Fruit fly (Drosophila melanogaster) whole organism, prepupa: ENCODE measurements around the gene apn.
A peak's percentile ranks its signal among the peaks of the same experiment; 100 is the strongest.

Experiments
- Blimp-1 ChIP-seq: fragments of 200-800 bp; sonication (Bioruptor generic); optimal IDR thresholded peaks from 3 replicates; lab custom pipeline; 2017; ENCODE audit warnings: missing biosample characterization, missing genetic modification characterization, mild to moderate bottlenecking, moderate library complexity, missing genetic modification reagents
- CG11762 ChIP-seq: fragments of 200-800 bp; sonication (Bioruptor generic); optimal IDR thresholded peaks from 3 replicates; lab custom pipeline; 2016; ENCODE audit warnings: missing biosample characterization, missing genetic modification characterization; ENCODE audit not compliant: insufficient read depth
- CG1621 ChIP-seq: fragments of 200-800 bp; sonication (Bioruptor generic); optimal IDR thresholded peaks from 3 replicates; lab custom pipeline; 2018; ENCODE audit warnings: missing biosample characterization, mild to moderate bottlenecking, missing genetic modification characterization
- CG32006 ChIP-seq: fragments of 200-800 bp; sonication (Bioruptor generic); optimal IDR thresholded peaks from 3 replicates; lab custom pipeline; 2017; ENCODE audit warnings: missing biosample characterization, mild to moderate bottlenecking, missing genetic modification characterization
- CG34406 ChIP-seq: fragments of 200-800 bp; sonication (Bioruptor generic); optimal IDR thresholded peaks from 3 replicates; lab custom pipeline; 2016; ENCODE audit warnings: missing biosample characterization, missing genetic modification characterization
- CG4318 ChIP-seq: fragments of 200-800 bp; sonication (Bioruptor generic); optimal IDR thresholded peaks from 3 replicates; lab custom pipeline; 2017; ENCODE audit warnings: missing biosample characterization, mild to moderate bottlenecking, missing genetic modification characterization
- CG6808 ChIP-seq: fragments of 200-800 bp; sonication (Bioruptor generic); optimal IDR thresholded peaks from 3 replicates; lab custom pipeline; 2017; ENCODE audit warnings: missing biosample characterization, missing genetic modification characterization, mild to moderate bottlenecking, moderate library complexity, missing genetic modification reagents
- CG8119 ChIP-seq: fragments of 200-800 bp; sonication (Bioruptor generic); IDR thresholded peaks from 3 replicates; pipeline ENCODE4 v1.3.6; 2022; ENCODE audit warnings: missing biosample characterization, missing genetic modification characterization
- CG9139 ChIP-seq: fragments of 200-800 bp; sonication (Bioruptor generic); optimal IDR thresholded peaks from 3 replicates; lab custom pipeline; 2017; ENCODE audit warnings: missing biosample characterization, mild to moderate bottlenecking, missing genetic modification characterization
- Eip75B ChIP-seq: fragments of 200-800 bp; sonication (Bioruptor generic); optimal IDR thresholded peaks from 3 replicates; lab custom pipeline; 2016; ENCODE audit warnings: missing biosample characterization, missing genetic modification characterization
- Eip93F ChIP-seq: fragments of 200-800 bp; sonication (Bioruptor generic); optimal IDR thresholded peaks from 2 replicates; lab custom pipeline; 2016; ENCODE audit warnings: missing biosample characterization, mild to moderate bottlenecking, missing genetic modification characterization
- Ets96B ChIP-seq: fragments of 200-800 bp; optimal IDR thresholded peaks from 2 replicates; lab custom pipeline; 2019; ENCODE audit warnings: missing biosample characterization, mild to moderate bottlenecking, missing genetic modification characterization, moderate library complexity
- Hr39 ChIP-seq: fragments of 200-800 bp; sonication (Bioruptor generic); optimal IDR thresholded peaks from 2 replicates; lab custom pipeline; 2016; ENCODE audit warnings: missing biosample characterization, missing genetic modification characterization
- Hr4 ChIP-seq: fragments of 200-800 bp; sonication (Bioruptor generic); optimal IDR thresholded peaks from 3 replicates; lab custom pipeline; 2016; ENCODE audit warnings: missing biosample characterization, missing genetic modification characterization
- Met ChIP-seq: fragments of 200-800 bp; sonication (Bioruptor generic); optimal IDR thresholded peaks from 3 replicates; lab custom pipeline; 2016; ENCODE audit warnings: missing biosample characterization, missing genetic modification characterization
- OdsH ChIP-seq: fragments of 200-800 bp; sonication (Bioruptor generic); optimal IDR thresholded peaks from 3 replicates; lab custom pipeline; 2016; ENCODE audit warnings: missing biosample characterization, missing genetic modification characterization
- Sox15 ChIP-seq: fragments of 200-800 bp; sonication (Bioruptor generic); optimal IDR thresholded peaks from 3 replicates; lab custom pipeline; 2016; ENCODE audit warnings: missing biosample characterization, missing genetic modification characterization
- acj6 ChIP-seq: fragments of 200-800 bp; sonication (Bioruptor generic); optimal IDR thresholded peaks from 3 replicates; lab custom pipeline; 2016; ENCODE audit warnings: missing biosample characterization, missing genetic modification characterization
- cyc ChIP-seq: fragments of 200-800 bp; sonication (Bioruptor generic); optimal IDR thresholded peaks from 3 replicates; lab custom pipeline; 2016; ENCODE audit warnings: missing biosample characterization, missing genetic modification characterization
- dac ChIP-seq: fragments of 200-800 bp; sonication (Bioruptor generic); optimal IDR thresholded peaks from 2 replicates; lab custom pipeline; 2017; ENCODE audit warnings: missing biosample characterization, mild to moderate bottlenecking, missing genetic modification characterization
- esn ChIP-seq: fragments of 200-800 bp; sonication (Bioruptor generic); optimal IDR thresholded peaks from 2 replicates; lab custom pipeline; 2016; ENCODE audit warnings: missing biosample characterization, mild to moderate bottlenecking, missing genetic modification characterization, moderate library complexity
- fd59A ChIP-seq: fragments of 200-800 bp; sonication (Bioruptor generic); optimal IDR thresholded peaks from 2 replicates; lab custom pipeline; 2017; ENCODE audit warnings: missing biosample characterization, mild to moderate bottlenecking, missing genetic modification characterization, missing genetic modification reagents
- lz ChIP-seq: fragments of 200-800 bp; sonication (Bioruptor generic); optimal IDR thresholded peaks from 3 replicates; lab custom pipeline; 2016; ENCODE audit warnings: missing biosample characterization, missing genetic modification characterization
- net ChIP-seq: fragments of 200-800 bp; sonication (Bioruptor generic); optimal IDR thresholded peaks from 3 replicates; lab custom pipeline; 2016; ENCODE audit warnings: missing biosample characterization, missing genetic modification characterization
- pdm3 ChIP-seq: fragments of 200-800 bp; sonication (Bioruptor generic); optimal IDR thresholded peaks from 3 replicates; lab custom pipeline; 2016; ENCODE audit warnings: missing biosample characterization, missing genetic modification characterization
- ss ChIP-seq, 2 experiments: fragments of 200-800 bp; sonication (Bioruptor generic); optimal IDR thresholded peaks; 2 replicates in 1 of 2; 3 replicates in 1 of 2; lab custom pipeline; 2017 to 2018; ENCODE audit warnings: mild to moderate bottlenecking in 2 of 2, missing biosample characterization in 2 of 2, missing genetic modification characterization in 2 of 2, moderate library complexity in 1 of 2
- svp ChIP-seq: fragments of 200-800 bp; sonication (Bioruptor generic); peaks from one replicate; lab custom pipeline; 2016; ENCODE audit warnings: missing biosample characterization, missing genetic modification characterization
- vri ChIP-seq: fragments of 200-800 bp; sonication (Bioruptor generic); optimal IDR thresholded peaks from 3 replicates; lab custom pipeline; 2016; ENCODE audit warnings: missing biosample characterization, mild to moderate bottlenecking, missing genetic modification characterization

apn gene

dm6 chr3R:13304512-13305069 is 16.0 kb upstream of the apn start (continued):
- peak; percentile 74 for TF ChIP-seq CG1621

dm6 chr3R:13303126-13303525 is 14.5 kb upstream of the apn start, which contains the start of gene CG43208:
TSS of gene CG43208 (plus strand) at chr3R:13303426.
- TF ChIP-seq net (GFP tag; lab: Kevin White, UChicago) = no peak
- TF ChIP-seq Eip75B = no peak
- no peak for TF ChIP-seq fd59A
- TF ChIP-seq CG9139 (GFP tag; lab: Kevin White, UChicago) = no peak
- TF ChIP-seq OdsH (GFP tag; lab: Kevin White, UChicago) = no peak
- TF ChIP-seq Met (GFP tag; lab: Kevin White, UChicago) = no peak
- no peak for TF ChIP-seq svp (GFP tag; lab: Kevin White, UChicago)

- TF ChIP-seq ss (GFP tag; optimal IDR thresholded peaks at IDR 0.05; lab: Kevin White, UChicago) = no peak
- peak; percentile 37 for TF ChIP-seq vri
These were observed 13.7 kb upstream of the apn start, which contains the start of gene CG32473 for dm6 chr3R:13302348-13302747. TSS of gene CG32473 (plus strand) at chr3R:13302648.

dm6 chr3R:13298114-13298818 is 9.7 kb upstream of the apn start, which contains the start of gene CG8774:
TSS of gene CG8774 (plus strand) at chr3R:13298768.
- TF ChIP-seq Hr39 (GFP tag; lab: Kevin White, UChicago) = no peak
- TF ChIP-seq lz (GFP tag; lab: Kevin White, UChicago) = no peak
- TF ChIP-seq OdsH (GFP tag; lab: Kevin White, UChicago) = no peak
- no peak for TF ChIP-seq esn (GFP tag; lab: Kevin White, UChicago)

- TF ChIP-seq net (GFP tag; lab: Kevin White, UChicago) (no peak), Met (GFP tag; lab: Kevin White, UChicago) (no peak), CG8119 (GFP tag; lab: Robert Waterston, UW) (no peak), ss (GFP tag; optimal IDR thresholded peaks at IDR 0.05; lab: Kevin White, UChicago) (no peak), Hr4 (GFP tag; lab: Kevin White, UChicago) (no peak), CG32006 (GFP tag; lab: Kevin White, UChicago) (no peak), vri (peak; percentile 19), pdm3 (GFP tag; lab: Kevin White, UChicago) (no peak), acj6 (no peak)
These were observed 5.8 kb upstream of the apn start, which contains the start of gene CG8773 for dm6 chr3R:13294461-13294860. TSS of gene CG8773 (plus strand) at chr3R:13294748.

dm6 chr3R:13293148-13293756 is 4.6 kb upstream of the apn start, which contains the start of gene wntD:
TSS of gene wntD (minus strand) at chr3R:13293198.
- TF ChIP-seq CG32006 (GFP tag; lab: Kevin White, UChicago) (no peak), CG4318 (GFP tag; lab: Kevin White, UChicago) (no peak), Ets96B (tag; lab: Kevin White, UChicago) (no peak), cyc (GFP tag; lab: Kevin White, UChicago) (no peak), Blimp-1 (no peak)

- TF ChIP-seq dac (no peak), CG11762 (GFP tag; lab: Kevin White, UChicago) (no peak), Eip93F (no peak), CG6808 (GFP tag; lab: Kevin White, UChicago) (no peak), Sox15 (GFP tag; lab: Kevin White, UChicago) (no peak), CG34406 (GFP tag; lab: Kevin White, UChicago) (no peak), Eip75B (no peak)
These were observed 1.7 kb upstream of the apn start, which contains the start of gene Osi22 for dm6 chr3R:13290329-13290728. TSS of gene Osi22 (plus strand) at chr3R:13290629.
